Fruit fly (Drosophila melanogaster): ENCODE results near the gene RpS19b.

The RpS19b gene

DNA sequence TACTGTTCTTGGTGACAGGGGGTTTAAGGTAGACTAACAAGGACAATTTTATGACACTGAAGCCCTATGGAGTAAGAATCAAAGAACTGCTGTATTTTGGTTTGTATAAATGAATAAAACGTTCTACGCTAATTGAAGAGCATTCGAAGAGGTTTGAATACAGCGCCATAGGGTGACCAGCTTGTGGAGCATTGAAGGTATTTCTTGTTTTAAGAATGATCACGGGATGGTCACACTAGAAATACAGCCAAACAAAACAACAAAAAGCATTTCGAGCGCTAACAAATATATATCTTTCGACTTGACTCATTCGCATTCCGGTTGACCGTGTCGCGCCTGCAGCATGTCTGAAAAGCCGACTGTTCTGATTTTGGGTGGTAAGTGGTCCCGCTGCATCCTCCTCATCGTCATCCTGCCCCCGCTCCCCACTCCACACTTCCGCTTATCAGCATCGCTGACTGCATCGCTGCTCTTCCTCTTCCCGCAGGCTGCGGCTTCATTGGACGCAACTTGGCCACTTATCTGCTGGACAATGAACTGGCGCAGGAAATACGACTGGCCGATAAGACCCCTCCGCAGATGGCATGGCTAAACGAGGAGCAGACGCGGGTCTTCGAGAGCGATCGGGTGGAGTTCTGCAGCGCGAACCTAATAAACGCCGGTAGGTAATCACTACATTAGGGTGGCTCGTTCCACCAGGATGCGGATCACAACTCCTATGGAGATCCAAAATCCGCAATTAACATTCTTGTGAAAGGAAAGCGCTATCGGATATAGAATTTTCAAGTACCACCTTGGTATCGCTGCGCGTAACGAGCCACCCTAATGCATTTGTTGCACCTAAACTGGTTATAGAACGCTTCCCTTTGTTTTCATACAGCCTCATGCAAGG, 600 bp upstream of the RpS19b start, which contains the start of gene CG5854 (continued):
- TF ChIP-seq sc (optimal IDR thresholded peaks at IDR 0.05), result no peak
- TF ChIP-seq sc (GFP tag; optimal IDR thresholded peaks at IDR 0.05), result peak; percentile 62
- TF ChIP-seq Aef1 (GFP tag; IDR thresholded peaks at IDR 0.05), result peak; percentile 37; the same call in 2 of the 3 replicates
- TF ChIP-seq pzg (GFP tag; optimal IDR thresholded peaks at IDR 0.05), result peak; percentile 81
- no peak for TF ChIP-seq CG7271 (tag; optimal IDR thresholded peaks at IDR 0.05)
- TF ChIP-seq Stat92E (GFP tag; optimal IDR thresholded peaks at IDR 0.05), result peak in 1 of 3 experiments; percentile 74
- peak; percentile 37 for TF ChIP-seq disco-r (GFP tag; optimal IDR thresholded peaks at IDR 0.05)
- peak; percentile 49 for TF ChIP-seq ttk (GFP tag; IDR thresholded peaks at IDR 0.05)
- TF ChIP-seq PHDP (tag; optimal IDR thresholded peaks at IDR 0.05), result peak; percentile 77
- TF ChIP-seq Spps (tag; optimal IDR thresholded peaks at IDR 0.05), result peak; percentile 29
- peak; percentile 64 for TF ChIP-seq CG13775 (GFP tag; optimal IDR thresholded peaks at IDR 0.05)
- peak; percentile 94 for TF ChIP-seq CG3847 (GFP tag; IDR thresholded peaks at IDR 0.05)
- no peak for TF ChIP-seq Fer2 (tag; optimal IDR thresholded peaks at IDR 0.05)
- peak; percentile 11 for TF ChIP-seq CG9817 (tag; optimal IDR thresholded peaks at IDR 0.05)
- peak; percentile 74 for TF ChIP-seq bab2 (GFP tag; optimal IDR thresholded peaks at IDR 0.05)
- no peak for TF ChIP-seq CG7963 (GFP tag; IDR thresholded peaks at IDR 0.05; ENCODE audit: partially characterized antibody)
- peak; percentile 38; the same call in 1 of the 2 replicates for TF ChIP-seq bowl (GFP tag; IDR thresholded peaks at IDR 0.05)
- peak; percentile 77 for TF ChIP-seq Ada2b (GFP tag; IDR thresholded peaks at IDR 0.05)
- peak; percentile 73 for TF ChIP-seq Mes4 (GFP tag; optimal IDR thresholded peaks at IDR 0.05)
- TF ChIP-seq Hr51 (GFP tag; optimal IDR thresholded peaks at IDR 0.05), result peak; percentile 57 to 78
- TF ChIP-seq Sox100B (GFP tag; optimal IDR thresholded peaks at IDR 0.05), result peak; percentile 52
- TF ChIP-seq pros (GFP tag; optimal IDR thresholded peaks at IDR 0.05), result no peak
- peak; percentile 21 for TF ChIP-seq fd3F (GFP tag; optimal IDR thresholded peaks at IDR 0.05)
- TF ChIP-seq CG30403 (GFP tag; optimal IDR thresholded peaks at IDR 0.05), result peak; percentile 70
- TF ChIP-seq Doc3 (GFP tag; IDR thresholded peaks at IDR 0.05; ENCODE audit: partially characterized antibody), result no peak
- peak; percentile 79 for TF ChIP-seq CG3281 (GFP tag; optimal IDR thresholded peaks at IDR 0.05)
- TF ChIP-seq B-H2 (GFP tag; optimal IDR thresholded peaks at IDR 0.05), result no peak
- TF ChIP-seq gsb-n (tag; optimal IDR thresholded peaks at IDR 0.05), result peak; percentile 74
- peak; percentile 50 for TF ChIP-seq CG15011 (GFP tag; optimal IDR thresholded peaks at IDR 0.05)
- TF ChIP-seq Chrac-16 (GFP tag; optimal IDR thresholded peaks at IDR 0.05), result peak; percentile 64
- TF ChIP-seq CG15601 (tag; optimal IDR thresholded peaks at IDR 0.05), result peak; percentile 64
- peak; percentile 4 for TF ChIP-seq Nf-YC (tag; optimal IDR thresholded peaks at IDR 0.05)
- no peak; the same call in 1 of the 2 replicates for TF ChIP-seq Ravus (GFP tag; IDR thresholded peaks at IDR 0.05)
- TF ChIP-seq CG9932 (GFP tag; IDR thresholded peaks at IDR 0.05), result 0 out of 2 replicates have a peak, but pooled peaks have one; percentile 24
- no peak for TF ChIP-seq ham (GFP tag; IDR thresholded peaks at IDR 0.05)
- peak; percentile 24 for TF ChIP-seq Hey (tag; optimal IDR thresholded peaks at IDR 0.05)
- TF ChIP-seq Deaf1 (tag; optimal IDR thresholded peaks at IDR 0.05), result peak; percentile 18
- TF ChIP-seq CG4617 (GFP tag; optimal IDR thresholded peaks at IDR 0.05; ENCODE audit: borderline replicate concordance), result peak; percentile 6
- no peak for TF ChIP-seq inv (GFP tag; IDR thresholded peaks at IDR 0.05; ENCODE audit: partially characterized antibody)
- peak; percentile 22 for TF ChIP-seq Dek (tag; optimal IDR thresholded peaks at IDR 0.05)
- peak; percentile 49 for TF ChIP-seq CG9437 (GFP tag; optimal IDR thresholded peaks at IDR 0.05)
- TF ChIP-seq abd-A (tag; optimal IDR thresholded peaks at IDR 0.05), result no peak
- TF ChIP-seq gsb (GFP tag; IDR thresholded peaks at IDR 0.05), result peak; percentile 33; the same call in 1 of the 2 replicates
- no peak for TF ChIP-seq Scr (GFP tag; IDR thresholded peaks at IDR 0.05; ENCODE audit: partially characterized antibody)
- TF ChIP-seq lbe (GFP tag; optimal IDR thresholded peaks at IDR 0.05), result peak; percentile 92
- TF ChIP-seq schlank (tag; optimal IDR thresholded peaks at IDR 0.05), result peak; percentile 42
- no peak for TF ChIP-seq emc (GFP tag; optimal IDR thresholded peaks at IDR 0.05)
